Worm (Caenorhabditis elegans) whole organism, mixed stage, embryonic: ENCODE data around the gene unc-52.

Source experiments
- M03D4.4 ChIP-seq: sonication (generic microtip); optimal IDR thresholded peaks from 2 replicates; lab custom pipeline; 2017; ENCODE audit warnings: mild to moderate bottlenecking, missing genetic modification characterization, missing compliant biosample characterization
- bed-3 ChIP-seq: fragments of 200-800 bp; sonication (Bioruptor generic); optimal IDR thresholded peaks from 3 replicates; lab custom pipeline; 2018; ENCODE audit warnings: mild to moderate bottlenecking, missing genetic modification characterization, moderate library complexity, missing compliant biosample characterization
- blmp-1 ChIP-seq: fragments of 150-350 bp; optimal IDR thresholded peaks from 2 replicates; lab custom pipeline; 2014; ENCODE audit warnings: missing biosample characterization, missing genetic modification characterization
- ceh-39 ChIP-seq: fragments of 150-350 bp; optimal IDR thresholded peaks from 2 replicates; lab custom pipeline; 2014; ENCODE audit warnings: missing biosample characterization, missing genetic modification characterization
- ceh-43 ChIP-seq: fragments of 200-800 bp; sonication (Bioruptor generic); optimal IDR thresholded peaks from 2 replicates; lab custom pipeline; 2018; ENCODE audit warnings: mild to moderate bottlenecking, missing genetic modification characterization, moderate library complexity, missing compliant biosample characterization
- ceh-83 ChIP-seq: fragments of 200-800 bp; sonication (Bioruptor generic); optimal IDR thresholded peaks from 2 replicates; lab custom pipeline; 2018; ENCODE audit warnings: mild to moderate bottlenecking, missing genetic modification characterization, missing compliant biosample characterization
- ces-1 ChIP-seq: fragments of 150-350 bp; optimal IDR thresholded peaks from 2 replicates; lab custom pipeline; 2014; ENCODE audit warnings: missing biosample characterization, missing genetic modification reagents, missing genetic modification characterization
- cnd-1 ChIP-seq: fragments of 200-800 bp; sonication (Bioruptor generic); optimal IDR thresholded peaks from 2 replicates; lab custom pipeline; 2018; ENCODE audit warnings: mild to moderate bottlenecking, missing genetic modification characterization, missing compliant biosample characterization
- drap-1 ChIP-seq: fragments of 200-800 bp; sonication (Bioruptor generic); optimal IDR thresholded peaks from 3 replicates; lab custom pipeline; 2018; ENCODE audit warnings: mild to moderate bottlenecking, missing genetic modification characterization, missing compliant biosample characterization
- elt-1 ChIP-seq: sonication (generic microtip); optimal IDR thresholded peaks from 2 replicates; lab custom pipeline; 2017; ENCODE audit warnings: missing genetic modification characterization, mild to moderate bottlenecking, missing compliant biosample characterization, antibody characterized with exemption, moderate library complexity, borderline replicate concordance; ENCODE audit not compliant: insufficient read depth
- elt-3 ChIP-seq: fragments of 150-350 bp; optimal IDR thresholded peaks from 2 replicates; lab custom pipeline; 2014; ENCODE audit warnings: missing biosample characterization, missing genetic modification characterization
- flh-1 ChIP-seq: fragments of 200-800 bp; sonication (Bioruptor generic); optimal IDR thresholded peaks from 2 replicates; lab custom pipeline; 2018; ENCODE audit warnings: mild to moderate bottlenecking, missing genetic modification characterization, moderate library complexity, missing compliant biosample characterization
- ham-2 ChIP-seq: fragments of 200-800 bp; sonication (Bioruptor generic); optimal IDR thresholded peaks from 2 replicates; lab custom pipeline; 2018; ENCODE audit warnings: mild to moderate bottlenecking, missing genetic modification characterization, missing compliant biosample characterization
- hlh-1 ChIP-seq: fragments of 150-350 bp; optimal IDR thresholded peaks from 2 replicates; lab custom pipeline; 2014; ENCODE audit warnings: missing biosample characterization, missing genetic modification reagents, missing genetic modification characterization
- lin-13 ChIP-seq: fragments of 150-350 bp; optimal IDR thresholded peaks from 2 replicates; lab custom pipeline; 2014; ENCODE audit warnings: missing biosample characterization, missing genetic modification characterization
- lsy-2 ChIP-seq: fragments of 150-350 bp; optimal IDR thresholded peaks from 2 replicates; lab custom pipeline; 2014; ENCODE audit warnings: missing biosample characterization, missing genetic modification characterization
- mab-5 ChIP-seq: fragments of 150-350 bp; optimal IDR thresholded peaks from 2 replicates; lab custom pipeline; 2014; ENCODE audit warnings: missing biosample characterization, missing genetic modification characterization
- mep-1 ChIP-seq: fragments of 150-350 bp; optimal IDR thresholded peaks from 2 replicates; lab custom pipeline; 2017; ENCODE audit warnings: missing biosample characterization, missing genetic modification reagents, missing genetic modification characterization, inconsistent platforms
- mls-2 ChIP-seq: sonication (generic microtip); optimal IDR thresholded peaks from 2 replicates; lab custom pipeline; 2016; ENCODE audit warnings: mild to moderate bottlenecking, missing genetic modification characterization, moderate library complexity, missing compliant biosample characterization
- nhr-2 ChIP-seq: fragments of 150-350 bp; optimal IDR thresholded peaks from 2 replicates; lab custom pipeline; 2014; ENCODE audit warnings: missing biosample characterization, missing genetic modification characterization
- nhr-237 ChIP-seq: fragments of 150-350 bp; optimal IDR thresholded peaks from 2 replicates; lab custom pipeline; 2014; ENCODE audit warnings: missing biosample characterization, missing genetic modification characterization
- nhr-76 ChIP-seq: sonication (generic microtip); optimal IDR thresholded peaks from 2 replicates; lab custom pipeline; 2017; ENCODE audit warnings: missing biosample characterization, missing genetic modification characterization
- pha-4 ChIP-seq: fragments of 150-350 bp; optimal IDR thresholded peaks from 2 replicates; lab custom pipeline; 2018; ENCODE audit warnings: missing biosample characterization, missing genetic modification reagents, missing genetic modification characterization
- sem-2 ChIP-seq: fragments of 200-800 bp; sonication (Bioruptor generic); optimal IDR thresholded peaks from 2 replicates; lab custom pipeline; 2018; ENCODE audit warnings: mild to moderate bottlenecking, missing genetic modification characterization, missing compliant biosample characterization
- snpc-4 ChIP-seq: fragments of 150-350 bp; optimal IDR thresholded peaks from 2 replicates; lab custom pipeline; 2014; ENCODE audit warnings: missing biosample characterization, missing genetic modification characterization
- sptf-1 ChIP-seq: sonication (generic microtip); optimal IDR thresholded peaks from 2 replicates; lab custom pipeline; 2017; ENCODE audit warnings: mild to moderate bottlenecking, missing genetic modification characterization, moderate library complexity, missing compliant biosample characterization
- unc-120 ChIP-seq: sonication (generic microtip); optimal IDR thresholded peaks from 2 replicates; lab custom pipeline; 2017; ENCODE audit warnings: missing genetic modification characterization, missing compliant biosample characterization; ENCODE audit not compliant: poor library complexity, severe bottlenecking
- unc-39 ChIP-seq: fragments of 150-350 bp; optimal IDR thresholded peaks from 2 replicates; lab custom pipeline; 2014; ENCODE audit warnings: missing biosample characterization, missing genetic modification characterization
- unc-62 ChIP-seq: fragments of 150-350 bp; optimal IDR thresholded peaks from 2 replicates; lab custom pipeline; 2014; ENCODE audit warnings: missing biosample characterization, missing genetic modification reagents, missing genetic modification characterization
- zip-8 ChIP-seq: fragments of 150-350 bp; optimal IDR thresholded peaks from 2 replicates; lab custom pipeline; 2014; ENCODE audit warnings: missing biosample characterization, missing genetic modification characterization
- ztf-11 ChIP-seq: fragments of 150-350 bp; optimal IDR thresholded peaks from 2 replicates; lab custom pipeline; 2014; ENCODE audit warnings: missing biosample characterization, missing genetic modification characterization

unc-52 gene

ce11 chrII:14632823-14633222 lies 51.4 kb downstream of the unc-52 start, which contains the start of gene C38C6.3:
Gene C38C6.3, plus strand, starts transcription at chrII:14633123.
- no peak for TF ChIP-seq drap-1 (GFP tag; lab: Kevin White, UChicago)
- no peak for TF ChIP-seq ceh-39 (tag; lab: Kevin White, UChicago)
- no peak for TF ChIP-seq hlh-1 (tag; lab: Kevin White, UChicago)
- TF ChIP-seq ceh-83 (GFP tag; lab: Kevin White, UChicago): no peak
- no peak for TF ChIP-seq nhr-237 (tag; lab: Kevin White, UChicago)

DNA sequence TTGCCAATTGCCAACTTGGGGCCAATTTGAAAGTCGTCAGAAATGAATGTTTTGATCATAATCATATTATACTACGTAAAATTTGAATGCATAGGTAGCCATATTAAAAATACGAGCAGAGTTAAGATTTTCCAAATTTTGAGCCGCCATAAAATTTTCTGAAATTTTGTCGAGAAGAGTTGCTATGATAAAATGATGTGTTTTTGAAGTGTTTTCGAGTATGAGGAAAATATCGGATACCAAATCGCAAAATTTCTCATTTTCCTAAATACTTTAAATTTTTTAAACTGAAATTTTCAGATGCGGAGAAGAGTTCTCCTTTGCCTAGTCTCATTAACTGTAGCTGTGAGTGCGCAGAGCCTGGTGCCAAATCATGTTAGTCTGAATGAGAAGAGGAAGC lies 56.9 kb downstream of the unc-52 start, which contains the start of gene tag-297:
tag-297 (plus strand) TSS at position 301 of the 400 bp plus-strand sequence.
- TF ChIP-seq elt-1 (tag; lab: Kevin White, UChicago) (no peak), mab-5 (tag; lab: Kevin White, UChicago) (no peak), flh-1 (no peak), lsy-2 (tag; lab: Kevin White, UChicago) (no peak), cnd-1 (no peak), zip-8 (tag; lab: Kevin White, UChicago) (no peak), M03D4.4 (tag; lab: Kevin White, UChicago) (no peak), bed-3 (GFP tag; lab: Kevin White, UChicago) (no peak), nhr-2 (tag; lab: Kevin White, UChicago) (no peak), sptf-1 (no peak), nhr-76 (tag; lab: Kevin White, UChicago) (no peak), unc-120 (tag; lab: Kevin White, UChicago) (no peak), lin-13 (tag; lab: Kevin White, UChicago) (no peak), ces-1 (GFP tag; lab: Kevin White, UChicago) (no peak), unc-39 (tag; lab: Kevin White, UChicago) (no peak), mls-2 (no peak), nhr-237 (tag; lab: Kevin White, UChicago) (no peak), ceh-43 (GFP tag; lab: Kevin White, UChicago) (no peak)

DNA sequence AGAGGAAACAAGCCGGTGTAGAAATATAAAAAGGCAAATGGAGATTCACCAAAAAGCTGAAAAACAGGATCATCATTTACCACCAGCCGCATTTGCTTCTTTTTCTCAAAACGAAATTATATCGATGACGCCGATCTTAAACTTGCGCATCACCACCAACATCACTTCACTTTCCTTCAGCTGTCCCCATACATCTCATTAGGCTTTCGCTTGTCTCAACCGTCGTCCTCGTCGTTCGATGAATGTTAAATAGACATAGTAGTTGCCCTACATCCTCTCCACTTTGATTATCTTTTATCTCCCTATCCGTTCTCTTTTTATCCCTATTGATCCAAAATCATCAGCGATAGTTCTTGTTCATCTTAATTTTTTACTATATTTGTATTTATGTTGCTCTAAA lies 57.4 kb downstream of the unc-52 start:
- no peak for TF ChIP-seq ztf-11 (tag; lab: Kevin White, UChicago)
- peak; percentile 7 for TF ChIP-seq blmp-1 (tag; lab: Kevin White, UChicago)

- no peak for TF ChIP-seq hlh-1 (tag; lab: Kevin White, UChicago)
- TF ChIP-seq ceh-39 (tag; lab: Kevin White, UChicago): no peak
These were observed 61.5 kb downstream of the unc-52 start, which contains the start of gene mltn-10 for ce11 chrII:14622758-14623157. Gene mltn-10, plus strand, starts transcription at chrII:14623058.

DNA sequence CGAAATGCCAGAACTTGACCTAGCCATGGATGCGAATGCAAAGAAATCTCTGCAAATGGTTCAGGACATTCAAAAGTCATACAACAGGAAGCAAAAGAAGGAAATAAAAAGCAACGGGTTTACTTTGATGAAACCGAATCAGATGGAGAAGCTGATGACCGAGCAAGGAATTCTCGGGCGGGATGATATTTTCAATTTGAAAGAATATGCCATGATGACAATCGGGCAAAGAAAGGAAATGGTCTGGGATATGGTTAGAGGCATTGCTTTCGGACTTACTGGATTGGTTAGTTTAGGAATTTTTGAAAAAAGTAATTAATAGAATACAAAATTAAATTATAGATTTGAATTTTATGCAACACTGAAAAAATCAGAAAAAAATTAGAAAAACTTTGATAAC lies 63.5 kb downstream of the unc-52 start:
- TF ChIP-seq sptf-1 (no peak), hlh-1 (tag; lab: Kevin White, UChicago) (no peak), flh-1 (no peak), mep-1 (tag; lab: Kevin White, UChicago) (no peak), ceh-83 (GFP tag; lab: Kevin White, UChicago) (no peak), ztf-11 (tag; lab: Kevin White, UChicago) (no peak), lsy-2 (tag; lab: Kevin White, UChicago) (no peak), ham-2 (no peak), M03D4.4 (tag; lab: Kevin White, UChicago) (no peak), unc-120 (tag; lab: Kevin White, UChicago) (no peak), sem-2 (no peak), nhr-2 (tag; lab: Kevin White, UChicago) (no peak), pha-4 (tag; lab: Kevin White, UChicago) (no peak), elt-3 (tag; lab: Kevin White, UChicago) (no peak), ceh-39 (tag; lab: Kevin White, UChicago) (no peak), unc-62 (GFP tag; lab: Kevin White, UChicago) (no peak)
- TF ChIP-seq, all 35 proteins: peak for 0

ce11 chrII:14619806-14620205 lies 64.5 kb downstream of the unc-52 start:
- TF ChIP-seq flh-1: no peak
- TF ChIP-seq ham-2: no peak
- TF ChIP-seq snpc-4: no peak
- TF ChIP-seq pha-4 (tag; lab: Kevin White, UChicago): no peak
- TF ChIP-seq unc-62 (GFP tag; lab: Kevin White, UChicago): no peak
- TF ChIP-seq lsy-2 (tag; lab: Kevin White, UChicago): no peak
- TF ChIP-seq mab-5 (tag; lab: Kevin White, UChicago): no peak
- TF ChIP-seq ceh-39 (tag; lab: Kevin White, UChicago): no peak
- TF ChIP-seq unc-39 (tag; lab: Kevin White, UChicago): no peak
- no peak for TF ChIP-seq lin-13 (tag; lab: Kevin White, UChicago)
- no peak for TF ChIP-seq nhr-237 (tag; lab: Kevin White, UChicago)
- TF ChIP-seq M03D4.4 (tag; lab: Kevin White, UChicago): no peak
- TF ChIP-seq drap-1 (GFP tag; lab: Kevin White, UChicago): no peak
- no peak for TF ChIP-seq bed-3 (GFP tag; lab: Kevin White, UChicago)
- no peak for TF ChIP-seq zip-8 (tag; lab: Kevin White, UChicago)
- TF ChIP-seq, all 35 proteins: peak for 0
